Worm (Caenorhabditis elegans) whole organism, L4 larva: ENCODE results near the gene zzz-1.
A peak's percentile ranks its signal among the peaks of the same experiment; 100 is the strongest.

Experiments used
- F44E2.7 ChIP-seq: fragments of 200-800 bp; sonication (Bioruptor generic); IDR thresholded peaks from 2 replicates; pipeline ENCODE4 v2.1.2; 2022; ENCODE audit warnings: missing genetic modification characterization, missing compliant biosample characterization
- T20F7.1 ChIP-seq: fragments of 200-800 bp; sonication (Bioruptor generic); optimal IDR thresholded peaks from 2 replicates; lab custom pipeline; 2018; ENCODE audit warnings: mild to moderate bottlenecking, missing genetic modification characterization, missing compliant biosample characterization
- Y48G9A.11 ChIP-seq: fragments of 200-800 bp; sonication (Bioruptor generic); IDR thresholded peaks from 2 replicates; pipeline ENCODE4 v1.3.6; 2022; ENCODE audit warnings: missing genetic modification reagents, missing genetic modification characterization, missing compliant biosample characterization
- Y5F2A.4 ChIP-seq: fragments of 200-800 bp; sonication (Bioruptor generic); optimal IDR thresholded peaks from 2 replicates; lab custom pipeline; 2018; ENCODE audit warnings: mild to moderate bottlenecking, missing genetic modification characterization, missing compliant biosample characterization
- Y75B8A.6 ChIP-seq: fragments of 200-800 bp; sonication (Bioruptor generic); IDR thresholded peaks from 2 replicates; pipeline ENCODE4 v1.3.6; 2022; ENCODE audit warnings: missing genetic modification reagents, missing genetic modification characterization, missing compliant biosample characterization
- ZK337.2 ChIP-seq: fragments of 200-800 bp; sonication (Bioruptor generic); IDR thresholded peaks from 2 replicates; pipeline ENCODE4 v1.3.6; 2022; ENCODE audit warnings: missing genetic modification reagents, missing genetic modification characterization, missing compliant biosample characterization
- ZK546.5 ChIP-seq, 2 experiments: sonication (generic microtip); optimal IDR thresholded peaks; 2 replicates each; lab custom pipeline; 2017; ENCODE audit warnings: missing biosample characterization in 2 of 2, missing genetic modification characterization in 2 of 2
- aha-1 ChIP-seq: fragments of 150-350 bp; peaks from one replicate; lab custom pipeline; 2014; ENCODE audit warnings: missing biosample characterization, missing genetic modification characterization
- arid-1 ChIP-seq: fragments of 200-800 bp; sonication (Bioruptor generic); conservative IDR thresholded peaks from 2 replicates; pipeline ENCODE4 v1.3.6; 2022; ENCODE audit warnings: missing genetic modification reagents, missing genetic modification characterization, missing compliant biosample characterization
- ceh-28 ChIP-seq: fragments of 150-350 bp; optimal IDR thresholded peaks from 2 replicates; lab custom pipeline; 2014; ENCODE audit warnings: missing biosample characterization, missing genetic modification reagents, missing genetic modification characterization
- ceh-44 ChIP-seq: fragments of 200-800 bp; sonication (Bioruptor generic); IDR thresholded peaks from 2 replicates; pipeline ENCODE4 v1.3.6; 2022; ENCODE audit warnings: missing genetic modification reagents, missing genetic modification characterization, missing compliant biosample characterization
- ces-1 ChIP-seq: fragments of 150-350 bp; sonication (generic microtip); optimal IDR thresholded peaks from 4 replicates; lab custom pipeline; 2014; ENCODE audit warnings: missing biosample characterization, missing genetic modification reagents, missing genetic modification characterization
- daf-16 ChIP-seq, 3 experiments: sonication (generic microtip); optimal IDR thresholded peaks; 2 replicates each; lab custom pipeline; 2016 to 2017; ENCODE audit warnings: missing genetic modification characterization in 3 of 3, missing genetic modification reagents in 3 of 3, mild to moderate bottlenecking in 2 of 3, missing compliant biosample characterization in 2 of 3, missing biosample characterization in 1 of 3, moderate library complexity in 1 of 3
- daf-19 ChIP-seq: fragments of 200-800 bp; sonication (Bioruptor generic); conservative IDR thresholded peaks from 2 replicates; pipeline ENCODE4 v1.3.6; 2022; ENCODE audit warnings: missing genetic modification characterization, missing compliant biosample characterization
- dmd-6 ChIP-seq: fragments of 200-800 bp; sonication (Bioruptor generic); IDR thresholded peaks from 2 replicates; pipeline ENCODE4 v1.3.6; 2022; ENCODE audit warnings: missing genetic modification reagents, missing genetic modification characterization, missing compliant biosample characterization
- dpl-1 ChIP-seq: fragments of 150-350 bp; optimal IDR thresholded peaks from 2 replicates; lab custom pipeline; 2014; ENCODE audit warnings: missing biosample characterization, missing genetic modification reagents, missing genetic modification characterization
- dve-1 ChIP-seq: sonication (generic microtip); optimal IDR thresholded peaks from 2 replicates; lab custom pipeline; 2017; ENCODE audit warnings: antibody characterized with exemption, mild to moderate bottlenecking, missing genetic modification characterization, missing compliant biosample characterization; ENCODE audit not compliant: insufficient read depth
- egl-27 ChIP-seq: sonication (generic microtip); optimal IDR thresholded peaks from 3 replicates; lab custom pipeline; 2017; ENCODE audit warnings: missing biosample characterization, missing genetic modification reagents, missing genetic modification characterization
- egl-43 ChIP-seq: fragments of 200-800 bp; sonication (Bioruptor generic); IDR thresholded peaks from 2 replicates; pipeline ENCODE4 v1.3.6; 2022; ENCODE audit warnings: missing genetic modification reagents, missing genetic modification characterization, missing compliant biosample characterization
- hlh-11 ChIP-seq: fragments of 200-800 bp; sonication (Bioruptor generic); optimal IDR thresholded peaks from 2 replicates; lab custom pipeline; 2018; ENCODE audit warnings: mild to moderate bottlenecking, missing genetic modification characterization, missing compliant biosample characterization
- hlh-30 ChIP-seq: sonication (generic microtip); optimal IDR thresholded peaks from 2 replicates; lab custom pipeline; 2017; ENCODE audit warnings: antibody characterized with exemption, mild to moderate bottlenecking, missing genetic modification characterization, missing compliant biosample characterization; ENCODE audit not compliant: insufficient read depth
- hmg-1.1 ChIP-seq: fragments of 200-800 bp; sonication (Bioruptor generic); IDR thresholded peaks from 2 replicates; pipeline ENCODE4 v1.3.6; 2022; ENCODE audit warnings: missing genetic modification reagents, missing genetic modification characterization, missing compliant biosample characterization
- jun-1 ChIP-seq: fragments of 150-350 bp; optimal IDR thresholded peaks from 2 replicates; lab custom pipeline; 2014; ENCODE audit warnings: missing biosample characterization, missing genetic modification reagents, missing genetic modification characterization
- lsy-2 ChIP-seq, 2 experiments: fragments of 150-350 bp in 1 of 2; sonication (generic microtip) in 1 of 2; optimal IDR thresholded peaks; 2 replicates each; lab custom pipeline; 2014 to 2017; ENCODE audit warnings: missing biosample characterization in 2 of 2, missing genetic modification characterization in 2 of 2
- mdl-1 ChIP-seq, 2 experiments: fragments of 150-350 bp in 1 of 2; sonication (generic microtip) in 1 of 2; optimal IDR thresholded peaks; 2 replicates each; lab custom pipeline; 2014 to 2017; ENCODE audit warnings: missing biosample characterization in 2 of 2, missing genetic modification characterization in 2 of 2
- mdt-29 ChIP-seq: fragments of 200-800 bp; sonication (Bioruptor generic); IDR thresholded peaks from 2 replicates; pipeline ENCODE4 v1.3.6; 2022; ENCODE audit warnings: missing genetic modification reagents, missing genetic modification characterization, missing compliant biosample characterization
- mxl-3 ChIP-seq: fragments of 200-800 bp; sonication (Bioruptor generic); optimal IDR thresholded peaks from 2 replicates; lab custom pipeline; 2018; ENCODE audit warnings: mild to moderate bottlenecking, missing genetic modification characterization, missing compliant biosample characterization
- nhr-10 ChIP-seq: fragments of 150-350 bp; optimal IDR thresholded peaks from 2 replicates; lab custom pipeline; 2014; ENCODE audit warnings: missing biosample characterization, missing genetic modification characterization
- nhr-102 ChIP-seq: sonication (generic microtip); optimal IDR thresholded peaks from 2 replicates; lab custom pipeline; 2016; ENCODE audit warnings: mild to moderate bottlenecking, missing genetic modification characterization, moderate library complexity, missing compliant biosample characterization
- nhr-28 ChIP-seq: fragments of 150-350 bp; optimal IDR thresholded peaks from 2 replicates; lab custom pipeline; 2014; ENCODE audit warnings: missing biosample characterization, missing genetic modification characterization
- nhr-42 ChIP-seq: fragments of 200-800 bp; sonication (Bioruptor generic); IDR thresholded peaks from 2 replicates; pipeline ENCODE4 v1.3.6; 2022; ENCODE audit warnings: missing genetic modification characterization, missing compliant biosample characterization
- nhr-48 ChIP-seq: sonication (generic microtip); optimal IDR thresholded peaks from 2 replicates; lab custom pipeline; 2016; ENCODE audit warnings: mild to moderate bottlenecking, missing genetic modification characterization, missing compliant biosample characterization
- nhr-6 ChIP-seq: fragments of 150-350 bp; optimal IDR thresholded peaks from 2 replicates; lab custom pipeline; 2014; ENCODE audit warnings: missing biosample characterization, missing genetic modification characterization
- nhr-76 ChIP-seq: fragments of 150-350 bp; optimal IDR thresholded peaks from 2 replicates; lab custom pipeline; 2014; ENCODE audit warnings: missing biosample characterization, missing genetic modification characterization
- nhr-77 ChIP-seq: fragments of 150-350 bp; optimal IDR thresholded peaks from 2 replicates; lab custom pipeline; 2014; ENCODE audit warnings: missing biosample characterization, missing genetic modification characterization
- php-3 ChIP-seq: fragments of 200-800 bp; sonication (Bioruptor generic); IDR thresholded peaks from 2 replicates; pipeline ENCODE4 v1.3.6; 2022; ENCODE audit warnings: missing genetic modification reagents, missing genetic modification characterization, missing compliant biosample characterization
- pqm-1 ChIP-seq: sonication (generic microtip); optimal IDR thresholded peaks from 2 replicates; lab custom pipeline; 2017; ENCODE audit warnings: missing biosample characterization, missing genetic modification characterization
- skn-1 ChIP-seq: fragments of 150-350 bp; optimal IDR thresholded peaks from 2 replicates; lab custom pipeline; 2014; ENCODE audit warnings: missing biosample characterization, missing genetic modification characterization
- snpc-4 ChIP-seq: fragments of 150-350 bp; optimal IDR thresholded peaks from 2 replicates; lab custom pipeline; 2014; ENCODE audit warnings: missing biosample characterization, missing genetic modification characterization
- unc-39 ChIP-seq: sonication (generic microtip); optimal IDR thresholded peaks from 2 replicates; lab custom pipeline; 2017; ENCODE audit warnings: missing biosample characterization, missing genetic modification characterization
- vab-7 ChIP-seq: fragments of 200-800 bp; sonication (Bioruptor generic); IDR thresholded peaks from 2 replicates; pipeline ENCODE4 v1.3.6; 2022; ENCODE audit warnings: missing genetic modification reagents, missing genetic modification characterization, missing compliant biosample characterization
- zip-11 ChIP-seq: fragments of 200-800 bp; sonication (Bioruptor generic); IDR thresholded peaks from 2 replicates; pipeline ENCODE4 v1.3.6; 2022; ENCODE audit warnings: missing genetic modification characterization, missing compliant biosample characterization
- ztf-11 ChIP-seq: fragments of 150-350 bp; optimal IDR thresholded peaks from 2 replicates; lab custom pipeline; 2014; ENCODE audit warnings: missing biosample characterization, missing genetic modification characterization

zzz-1 gene

DNA sequence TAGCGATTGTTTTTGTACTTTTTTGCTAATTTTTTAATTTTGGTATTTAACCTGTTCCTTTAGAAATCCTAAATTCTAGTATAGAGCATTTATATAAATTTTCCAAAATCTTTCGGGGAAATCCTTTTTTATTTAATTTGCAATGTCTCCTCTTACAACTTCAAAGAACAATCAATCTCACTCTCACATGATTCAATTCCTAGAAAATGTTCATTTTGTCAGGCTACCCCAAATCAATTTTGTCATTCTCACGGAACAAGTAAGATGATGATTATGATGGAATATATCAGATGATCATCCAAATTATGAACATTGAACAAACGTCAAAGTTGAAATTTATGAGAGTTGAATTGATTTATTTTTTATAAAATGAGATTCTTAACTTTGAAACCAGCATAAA lies 28.3 kb upstream of the zzz-1 start (continued):
- TF ChIP-seq mdt-29 (GFP tag; lab: Robert Waterston, UW) (peak; percentile 31; the same call in 1 of the 2 replicates), ceh-44 (GFP tag; lab: Robert Waterston, UW) (no peak), egl-27 (tag; lab: Kevin White, UChicago) (no peak), ces-1 (peak; percentile 70), ztf-11 (tag; lab: Kevin White, UChicago) (no peak), lsy-2 (tag; optimal IDR thresholded peaks at IDR 0.05; lab: Kevin White, UChicago) (peak in 1 of 2 experiments; percentile 76)
- TF ChIP-seq, all 104 proteins: peak for 22

ce11 chrV:10936681-10937080 lies 27.7 kb upstream of the zzz-1 start, which contains the start of gene F17C11.12:
Gene F17C11.12, minus strand, starts transcription at chrV:10936920.
- TF ChIP-seq dpl-1 (no peak), dve-1 (peak; percentile 74), unc-39 (tag; lab: Kevin White, UChicago) (no peak), jun-1 (tag; lab: Kevin White, UChicago) (no peak), nhr-10 (tag; lab: Kevin White, UChicago) (peak; percentile 3), php-3 (peak; percentile 89), dmd-6 (GFP tag; lab: Robert Waterston, UW) (peak; percentile 59), ces-1 (no peak), nhr-28 (tag; lab: Kevin White, UChicago) (peak; percentile 84), hlh-11 (tag; lab: Kevin White, UChicago) (peak; percentile 42), daf-16 (GFP tag; optimal IDR thresholded peaks at IDR 0.05; lab: Kevin White, UChicago) (no peak), daf-16 (tag; optimal IDR thresholded peaks at IDR 0.05; lab: Kevin White, UChicago) (peak; percentile 52), pqm-1 (peak; percentile 89), nhr-77 (tag; lab: Kevin White, UChicago) (peak; percentile 8)

ce11 chrV:10932411-10932810 lies 23.4 kb upstream of the zzz-1 start, which contains the start of gene F58B4.5:
Gene F58B4.5, plus strand, starts transcription at chrV:10932693.
- TF ChIP-seq daf-19 (no peak), aha-1 (tag; lab: Kevin White, UChicago) (peak; percentile 61), nhr-48 (tag; lab: Kevin White, UChicago) (peak; percentile 7), pqm-1 (peak; percentile 89), F44E2.7 (GFP tag; lab: Robert Waterston, UW) (no peak), skn-1 (no peak), Y48G9A.11 (GFP tag; lab: Robert Waterston, UW) (no peak), dmd-6 (GFP tag; lab: Robert Waterston, UW) (peak; percentile 89), hlh-30 (tag; lab: Kevin White, UChicago) (peak; percentile 17), arid-1 (GFP tag; lab: Robert Waterston, UW) (no peak), hlh-11 (tag; lab: Kevin White, UChicago) (peak; percentile 73), T20F7.1 (GFP tag; lab: Kevin White, UChicago) (peak; percentile 14), nhr-102 (tag; lab: Kevin White, UChicago) (peak; percentile 3), nhr-28 (tag; lab: Kevin White, UChicago) (peak; percentile 34), mxl-3 (peak; percentile 32), mdl-1 (tag; optimal IDR thresholded peaks at IDR 0.05; lab: Kevin White, UChicago) (peak in 1 of 2 experiments; percentile 57), daf-16 (GFP tag; optimal IDR thresholded peaks at IDR 0.05; lab: Kevin White, UChicago) (no peak), daf-16 (tag; optimal IDR thresholded peaks at IDR 0.05; lab: Kevin White, UChicago) (peak; percentile 49)
- TF ChIP-seq, all 104 proteins: peak for 12

ce11 chrV:10931189-10931588 lies 22.2 kb upstream of the zzz-1 start, which contains the start of gene scvp-1:
Gene scvp-1, minus strand, starts transcription at chrV:10931289.
- TF ChIP-seq ZK337.2 (GFP tag; lab: Robert Waterston, UW) (no peak), dpl-1 (no peak), dmd-6 (GFP tag; lab: Robert Waterston, UW) (no peak), ceh-28 (tag; lab: Kevin White, UChicago) (no peak), nhr-28 (tag; lab: Kevin White, UChicago) (no peak), nhr-76 (tag; lab: Kevin White, UChicago) (no peak), zip-11 (GFP tag; lab: Robert Waterston, UW) (no peak), nhr-42 (GFP tag; lab: Robert Waterston, UW) (no peak), lsy-2 (tag; optimal IDR thresholded peaks at IDR 0.05; lab: Kevin White, UChicago) (no peak), egl-43 (GFP tag; lab: Robert Waterston, UW) (no peak), dve-1 (no peak), Y75B8A.6 (GFP tag; lab: Robert Waterston, UW) (no peak), nhr-6 (no peak), vab-7 (no peak), ZK546.5 (tag; optimal IDR thresholded peaks at IDR 0.05; lab: Kevin White, UChicago) (no peak), Y48G9A.11 (GFP tag; lab: Robert Waterston, UW) (no peak), snpc-4 (tag; lab: Kevin White, UChicago) (no peak), unc-39 (tag; lab: Kevin White, UChicago) (no peak), hmg-1.1 (GFP tag; lab: Robert Waterston, UW) (no peak), Y5F2A.4 (GFP tag; lab: Kevin White, UChicago) (no peak)
